Fruit fly (Drosophila melanogaster): ENCODE data around the gene Idgf2.

The Idgf2 gene

DNA sequence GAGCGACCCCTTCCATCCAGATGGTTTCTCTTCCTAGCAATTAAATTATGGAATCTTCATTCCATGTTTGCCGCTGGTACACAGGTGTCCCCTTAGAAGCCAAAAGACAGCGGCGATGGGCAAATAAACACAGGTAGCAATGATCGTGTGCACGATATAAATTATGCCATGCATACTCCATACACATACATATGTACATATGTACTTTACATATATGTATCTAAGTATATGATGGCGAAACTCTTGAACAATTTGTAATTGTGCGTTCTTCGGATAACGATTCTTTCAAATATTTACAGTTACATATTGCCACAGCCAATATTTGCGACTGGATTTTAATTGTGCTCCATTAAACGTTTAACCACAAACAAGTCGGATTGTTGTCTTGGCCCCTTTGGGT is 29.4 kb downstream of the Idgf2 start (continued):
- no peak for TF ChIP-seq NC2β (GFP tag; optimal IDR thresholded peaks at IDR 0.05)
- TF ChIP-seq salm (tag; optimal IDR thresholded peaks at IDR 0.05), result peak; percentile 2
- TF ChIP-seq org-1 (GFP tag; optimal IDR thresholded peaks at IDR 0.05), result peak; percentile 31
- TF ChIP-seq CG8924 (tag; optimal IDR thresholded peaks at IDR 0.05), result peak; percentile 45
- TF ChIP-seq CG1233 (GFP tag; optimal IDR thresholded peaks at IDR 0.05), result peak; percentile 34
- no peak for TF ChIP-seq B-H2 (GFP tag; optimal IDR thresholded peaks at IDR 0.05)
- no peak for TF ChIP-seq CG7357 (GFP tag; IDR thresholded peaks at IDR 0.05)
- no peak for TF ChIP-seq CG1024 (GFP tag; IDR thresholded peaks at IDR 0.05)
- TF ChIP-seq Nf-YC (tag; optimal IDR thresholded peaks at IDR 0.05), result no peak
- TF ChIP-seq CG33557 (GFP tag; optimal IDR thresholded peaks at IDR 0.05), result peak; percentile 32
- no peak for TF ChIP-seq Trl (optimal IDR thresholded peaks at IDR 0.05)
- TF ChIP-seq Trl (GFP tag; optimal IDR thresholded peaks at IDR 0.05), result peak; percentile 34
- peak; percentile 26 for TF ChIP-seq fd64A (GFP tag; optimal IDR thresholded peaks at IDR 0.05)
- no peak for TF ChIP-seq run (tag; optimal IDR thresholded peaks at IDR 0.05)
- peak; percentile 21 for TF ChIP-seq CG3838 (GFP tag; optimal IDR thresholded peaks at IDR 0.05)
- peak; percentile 68 for TF ChIP-seq dmrt11E (tag; optimal IDR thresholded peaks at IDR 0.05)
- TF ChIP-seq oc (tag; optimal IDR thresholded peaks at IDR 0.05), result no peak
- peak; percentile 24 for TF ChIP-seq CG4707 (GFP tag; optimal IDR thresholded peaks at IDR 0.05)
- no peak for TF ChIP-seq psq (GFP tag; optimal IDR thresholded peaks at IDR 0.05)
- no peak for TF ChIP-seq Rx (GFP tag; IDR thresholded peaks at IDR 0.05)
- TF ChIP-seq PHDP (tag; optimal IDR thresholded peaks at IDR 0.05), result peak; percentile 57
- no peak for TF ChIP-seq CG3281 (GFP tag; optimal IDR thresholded peaks at IDR 0.05)
- no peak for TF ChIP-seq en (GFP tag; optimal IDR thresholded peaks at IDR 0.05)
- no peak for TF ChIP-seq jigr1 (GFP tag; IDR thresholded peaks at IDR 0.05)
- peak; percentile 32 for TF ChIP-seq dmrt99B (tag; optimal IDR thresholded peaks at IDR 0.05)
- TF ChIP-seq fru (optimal IDR thresholded peaks at IDR 0.05), result no peak
- no peak for TF ChIP-seq CG9215 (GFP tag; IDR thresholded peaks at IDR 0.05)
- TF ChIP-seq Ets65A (GFP tag), result peak; percentile 89
- TF ChIP-seq CG12659 (GFP tag; optimal IDR thresholded peaks at IDR 0.05), result peak; percentile 14
- no peak for TF ChIP-seq luna (GFP tag; optimal IDR thresholded peaks at IDR 0.05)
- peak; percentile 53 for TF ChIP-seq CG10209 (GFP tag; optimal IDR thresholded peaks at IDR 0.05)
- TF ChIP-seq CG12155 (GFP tag; optimal IDR thresholded peaks at IDR 0.05), result no peak
- no peak for TF ChIP-seq Hsf (GFP tag; optimal IDR thresholded peaks at IDR 0.05)
- no peak for TF ChIP-seq sima (GFP tag; optimal IDR thresholded peaks at IDR 0.05)
- 0 out of 2 replicates have a peak, but pooled peaks have one; percentile 12 for TF ChIP-seq Awh (GFP tag; IDR thresholded peaks at IDR 0.05)
- TF ChIP-seq CG11723 (GFP tag; optimal IDR thresholded peaks at IDR 0.05), result no peak
- peak; percentile 18; the same call in 1 of the 2 replicates for TF ChIP-seq ara (GFP tag; IDR thresholded peaks at IDR 0.05)
- no peak for TF ChIP-seq slbo (GFP tag; IDR thresholded peaks at IDR 0.05)
- peak; percentile 85 for TF ChIP-seq Med (GFP tag)
- no peak for TF ChIP-seq zf30C (GFP tag; optimal IDR thresholded peaks at IDR 0.05)
- TF ChIP-seq CG17912 (GFP tag; optimal IDR thresholded peaks at IDR 0.05), result no peak
- TF ChIP-seq kni (GFP tag; optimal IDR thresholded peaks at IDR 0.05), result peak; percentile 23
- peak; percentile 33 for TF ChIP-seq CG31365 (tag; optimal IDR thresholded peaks at IDR 0.05)
- no peak for TF ChIP-seq CG11085 (GFP tag; IDR thresholded peaks at IDR 0.05)
- TF ChIP-seq CG13424 (tag; optimal IDR thresholded peaks at IDR 0.05), result peak; percentile 32
- peak; percentile 33 for TF ChIP-seq CG12391 (tag; optimal IDR thresholded peaks at IDR 0.05)
- peak; percentile 63 for TF ChIP-seq CG15696 (tag; optimal IDR thresholded peaks at IDR 0.05)

Measured in whole organism, embryonic.